Fruit fly (Drosophila melanogaster): ENCODE data around the gene CG12320.

The CG12320 gene

DNA sequence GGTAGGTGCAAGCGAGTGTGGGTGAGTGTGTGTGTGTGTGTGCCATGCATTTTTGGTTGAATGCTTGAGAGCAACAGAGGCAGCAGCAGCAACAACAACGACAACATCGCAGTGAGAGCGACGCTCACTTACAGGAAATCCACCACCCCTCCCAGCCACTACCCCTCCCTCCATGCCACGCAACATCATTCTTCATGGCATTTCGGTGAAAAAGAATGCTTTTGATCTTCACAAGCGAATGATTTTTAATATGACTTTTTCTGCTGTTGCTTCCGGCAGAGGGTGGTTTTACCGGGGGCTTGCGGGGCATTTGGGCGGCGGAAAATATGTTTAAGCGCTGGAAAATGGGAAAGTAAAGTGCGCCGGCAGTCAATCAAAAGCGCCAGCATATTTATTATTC is 9.1 kb upstream of the CG12320 start:
- TF ChIP-seq Ets98B (GFP tag; IDR thresholded peaks at IDR 0.05), result no peak
- no peak for TF ChIP-seq CG32121 (GFP tag; IDR thresholded peaks at IDR 0.05)
- TF ChIP-seq CG8159 (tag; optimal IDR thresholded peaks at IDR 0.05), result no peak
- no peak for TF ChIP-seq fd96Ca (GFP tag; IDR thresholded peaks at IDR 0.05)
- no peak for TF ChIP-seq Pif1A (GFP tag; optimal IDR thresholded peaks at IDR 0.05)
- no peak for TF ChIP-seq Pif1B (GFP tag; optimal IDR thresholded peaks at IDR 0.05)
- no peak for TF ChIP-seq CG14655 (GFP tag; optimal IDR thresholded peaks at IDR 0.05)
- no peak for TF ChIP-seq CG4496 (GFP tag; IDR thresholded peaks at IDR 0.05)
- no peak for TF ChIP-seq CG12605 (GFP tag; IDR thresholded peaks at IDR 0.05)
- TF ChIP-seq CG13204 (GFP tag; optimal IDR thresholded peaks at IDR 0.05), result no peak
- no peak for TF ChIP-seq CG10348 (GFP tag; IDR thresholded peaks at IDR 0.05)
- TF ChIP-seq D1 (tag; optimal IDR thresholded peaks at IDR 0.05), result no peak
- TF ChIP-seq rn (GFP tag; IDR thresholded peaks at IDR 0.05), result no peak
- TF ChIP-seq gl (tag; optimal IDR thresholded peaks at IDR 0.05), result no peak
- no peak for TF ChIP-seq CG15710 (tag; optimal IDR thresholded peaks at IDR 0.05)
- TF ChIP-seq CG17806 (tag; optimal IDR thresholded peaks at IDR 0.05), result no peak

DNA sequence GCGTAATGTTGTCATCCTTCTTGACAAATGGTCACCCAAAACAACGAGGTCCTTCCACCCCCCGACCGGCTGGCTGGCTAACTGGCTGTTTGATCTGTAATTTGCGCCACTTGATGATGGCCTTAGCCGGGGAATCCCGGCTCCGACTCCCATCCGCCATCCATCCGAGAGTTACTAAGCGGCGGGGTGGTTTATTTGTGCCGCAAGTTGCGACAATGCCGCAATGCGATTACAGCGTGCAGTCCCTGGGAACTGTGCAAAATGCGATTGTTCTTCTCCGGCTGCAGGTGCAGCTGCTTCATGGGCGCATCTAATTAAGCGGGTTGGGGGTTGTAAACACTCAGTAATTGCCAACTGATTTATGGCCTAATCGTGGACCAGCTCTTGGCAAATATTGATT is 7.5 kb upstream of the CG12320 start:
- TF ChIP-seq CG32121 (GFP tag; IDR thresholded peaks at IDR 0.05), result no peak

DNA sequence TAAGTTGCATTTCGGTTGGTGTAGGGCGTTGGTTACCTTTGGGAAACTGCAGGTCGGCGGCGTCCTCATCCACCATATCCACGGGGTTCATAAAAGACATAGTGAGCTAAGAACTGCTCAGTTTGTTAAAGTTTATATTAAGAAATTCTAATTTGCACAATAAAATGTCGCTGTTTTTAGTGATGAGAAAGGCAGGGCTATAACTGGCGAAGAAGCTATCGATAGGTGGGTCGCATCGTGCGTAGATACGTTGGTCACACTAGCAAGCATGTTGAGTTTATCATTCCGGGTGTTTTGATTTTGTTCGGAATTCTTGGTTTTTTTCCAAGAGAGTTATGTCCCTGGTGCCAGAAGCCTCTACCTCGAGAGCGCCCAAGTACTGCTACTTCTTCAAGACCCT is 2.7 kb upstream of the CG12320 start, which contains the start of the genes Ada2a, Polr2D, Tgs1 and moi:
Ada2a (minus strand) TSS at position 207 of the 400 bp plus-strand sequence.
Polr2D (minus strand) TSS at position 207 of the 400 bp plus-strand sequence.
Tgs1 (plus strand) TSS at position 250 of the 400 bp plus-strand sequence.
moi (plus strand) TSS at position 250 of the 400 bp plus-strand sequence.
- no peak for TF ChIP-seq D1 (tag; optimal IDR thresholded peaks at IDR 0.05)
- TF ChIP-seq CG9948 (tag; optimal IDR thresholded peaks at IDR 0.05), result no peak
- TF ChIP-seq Pif1B (GFP tag; optimal IDR thresholded peaks at IDR 0.05), result no peak
- no peak for TF ChIP-seq gl (tag; optimal IDR thresholded peaks at IDR 0.05)
- TF ChIP-seq Snoo (tag; optimal IDR thresholded peaks at IDR 0.05), result no peak
- TF ChIP-seq CG12605 (GFP tag; IDR thresholded peaks at IDR 0.05), result no peak
- TF ChIP-seq Pif1A (GFP tag; optimal IDR thresholded peaks at IDR 0.05), result no peak
- no peak for TF ChIP-seq rn (GFP tag; IDR thresholded peaks at IDR 0.05)
- TF ChIP-seq fd96Ca (GFP tag; IDR thresholded peaks at IDR 0.05), result no peak
- TF ChIP-seq EcR (GFP tag; optimal IDR thresholded peaks at IDR 0.05), result no peak
- no peak for TF ChIP-seq CG15710 (tag; optimal IDR thresholded peaks at IDR 0.05)
- TF ChIP-seq CG13204 (GFP tag; optimal IDR thresholded peaks at IDR 0.05), result no peak
- no peak for TF ChIP-seq CG32121 (GFP tag; IDR thresholded peaks at IDR 0.05)

DNA sequence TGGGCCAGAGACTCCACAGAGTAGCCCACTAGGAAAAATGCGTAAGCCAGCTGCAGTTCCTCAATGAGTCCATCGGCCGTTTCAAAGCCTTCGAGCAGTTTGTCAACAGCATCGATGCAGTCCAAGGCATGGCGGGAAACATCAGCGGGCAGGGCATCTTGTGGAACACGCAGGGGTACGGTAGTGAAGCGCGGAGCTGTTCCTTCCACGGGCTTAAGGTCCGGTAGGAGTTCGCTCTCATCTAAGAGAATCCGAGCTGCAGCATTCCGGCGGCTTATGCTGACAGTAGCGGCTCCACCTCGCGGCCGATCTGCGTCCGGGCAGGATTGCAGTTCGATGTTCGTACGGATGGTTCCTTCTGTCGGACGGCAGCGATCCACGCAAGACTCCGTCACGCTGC is 658 bp downstream of the CG12320 start:
- TF ChIP-seq EcR (GFP tag; optimal IDR thresholded peaks at IDR 0.05) (no peak), Snoo (tag; optimal IDR thresholded peaks at IDR 0.05) (no peak), CG9948 (tag; optimal IDR thresholded peaks at IDR 0.05) (no peak)

DNA sequence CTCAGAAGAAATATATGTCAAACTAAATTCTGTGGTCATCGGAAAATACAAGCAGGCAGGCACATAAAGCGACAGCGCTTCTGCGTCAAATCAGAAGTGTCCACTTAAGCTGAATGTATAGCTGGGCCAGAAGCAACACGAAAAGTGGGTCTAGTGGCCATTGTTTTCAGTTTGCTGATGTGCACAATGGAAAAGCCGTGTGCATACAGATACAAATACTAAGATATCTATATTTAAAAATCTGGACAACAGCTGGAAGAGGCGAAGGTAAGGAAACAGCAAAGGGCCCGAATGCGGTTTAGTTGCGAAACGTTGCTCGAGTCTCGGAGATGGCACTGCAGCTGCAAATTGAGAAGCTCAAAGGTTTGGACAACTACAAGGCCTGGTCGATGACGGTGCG is 1.7 kb downstream of the CG12320 start, which contains the start of gene CG18598:
CG18598 (plus strand) TSS at position 301 of the 400 bp plus-strand sequence.
- TF ChIP-seq EcR (GFP tag; optimal IDR thresholded peaks at IDR 0.05) (no peak), CG14655 (GFP tag; optimal IDR thresholded peaks at IDR 0.05) (no peak), CG17806 (tag; optimal IDR thresholded peaks at IDR 0.05) (no peak), rn (GFP tag; IDR thresholded peaks at IDR 0.05) (no peak), CG12605 (GFP tag; IDR thresholded peaks at IDR 0.05) (no peak), CG9948 (tag; optimal IDR thresholded peaks at IDR 0.05) (no peak), gl (tag; optimal IDR thresholded peaks at IDR 0.05) (no peak), CG13204 (GFP tag; optimal IDR thresholded peaks at IDR 0.05) (no peak), fd96Ca (GFP tag; IDR thresholded peaks at IDR 0.05) (no peak), Snoo (tag; optimal IDR thresholded peaks at IDR 0.05) (no peak), CG32121 (GFP tag; IDR thresholded peaks at IDR 0.05) (no peak), Ets98B (GFP tag; IDR thresholded peaks at IDR 0.05) (no peak), CG15710 (tag; optimal IDR thresholded peaks at IDR 0.05) (no peak), CG8159 (tag; optimal IDR thresholded peaks at IDR 0.05) (no peak), Pif1A (GFP tag; optimal IDR thresholded peaks at IDR 0.05) (no peak), CG10348 (GFP tag; IDR thresholded peaks at IDR 0.05) (no peak), Pif1B (GFP tag; optimal IDR thresholded peaks at IDR 0.05) (no peak), CG4496 (GFP tag; IDR thresholded peaks at IDR 0.05) (no peak), CG8301 (tag; optimal IDR thresholded peaks at IDR 0.05) (no peak)

DNA sequence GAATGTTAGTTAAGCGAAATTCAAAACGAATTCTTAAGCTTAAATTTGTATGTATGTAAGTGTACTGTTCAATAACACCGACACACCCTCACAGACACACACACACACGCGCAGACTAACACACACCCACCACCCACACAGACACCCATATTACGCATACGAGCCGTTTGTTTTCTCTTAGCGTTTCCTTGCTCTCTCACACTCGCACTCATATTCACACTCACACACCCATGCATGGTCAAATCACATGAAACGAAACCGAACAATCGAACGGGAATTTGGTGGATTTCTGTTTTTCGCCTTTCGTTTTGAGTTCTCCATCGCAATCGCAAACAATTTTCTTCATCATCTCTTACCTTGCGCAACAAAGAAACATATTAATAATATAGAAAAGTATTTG is 3.3 kb downstream of the CG12320 start:
- TF ChIP-seq Ets98B (GFP tag; IDR thresholded peaks at IDR 0.05) (peak; percentile 4; the same call in 1 of the 2 replicates), Pif1A (GFP tag; optimal IDR thresholded peaks at IDR 0.05) (no peak)

DNA sequence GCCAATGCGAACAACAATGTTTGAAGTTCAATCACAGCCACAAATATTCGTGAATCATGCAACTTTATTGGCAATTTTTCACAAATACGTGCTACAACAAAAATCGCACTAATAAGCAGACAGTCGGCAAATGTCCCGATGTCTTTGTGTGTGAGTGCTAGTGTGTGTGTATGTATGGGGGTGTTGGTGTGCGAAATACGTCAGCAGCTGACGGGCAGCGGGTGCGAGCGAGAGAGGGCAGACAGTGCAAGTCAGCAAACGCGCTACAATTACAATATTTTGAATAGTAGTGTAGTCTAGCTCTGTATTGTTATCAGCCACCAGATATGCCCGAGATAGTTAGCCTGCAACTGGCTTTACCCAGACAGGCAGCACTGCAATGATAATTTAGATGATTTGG is 6.5 kb downstream of the CG12320 start:
- TF ChIP-seq CG9948 (tag; optimal IDR thresholded peaks at IDR 0.05), result no peak
- TF ChIP-seq CG34367 (tag; optimal IDR thresholded peaks at IDR 0.05), result no peak
- TF ChIP-seq CG32121 (GFP tag; IDR thresholded peaks at IDR 0.05), result no peak

Data from whole organism, pupa.